Fruit fly (Drosophila melanogaster): ENCODE measurements around the gene CG8188.

CG8188 gene

DNA sequence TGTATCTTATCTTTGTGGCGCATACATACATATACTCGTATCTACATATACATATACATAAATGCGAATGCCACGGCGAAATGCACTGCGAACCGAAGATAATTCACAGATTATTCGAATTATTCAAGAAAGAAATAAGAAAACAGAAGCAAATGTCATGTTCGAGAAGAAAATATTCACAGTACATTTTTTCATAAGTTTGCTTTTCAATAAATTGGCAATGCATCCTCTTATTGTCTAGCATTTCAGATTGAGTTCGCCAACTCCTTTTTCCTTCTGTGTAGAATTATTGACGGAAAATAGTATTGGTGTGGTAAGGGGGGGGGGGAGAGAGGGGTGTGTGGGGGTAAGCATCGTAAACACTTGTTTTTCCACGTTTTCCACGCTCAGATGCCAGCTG, 15.6 kb upstream of the CG8188 start (continued):
- TF ChIP-seq tgo (GFP tag; IDR thresholded peaks at IDR 0.05) = no peak

DNA sequence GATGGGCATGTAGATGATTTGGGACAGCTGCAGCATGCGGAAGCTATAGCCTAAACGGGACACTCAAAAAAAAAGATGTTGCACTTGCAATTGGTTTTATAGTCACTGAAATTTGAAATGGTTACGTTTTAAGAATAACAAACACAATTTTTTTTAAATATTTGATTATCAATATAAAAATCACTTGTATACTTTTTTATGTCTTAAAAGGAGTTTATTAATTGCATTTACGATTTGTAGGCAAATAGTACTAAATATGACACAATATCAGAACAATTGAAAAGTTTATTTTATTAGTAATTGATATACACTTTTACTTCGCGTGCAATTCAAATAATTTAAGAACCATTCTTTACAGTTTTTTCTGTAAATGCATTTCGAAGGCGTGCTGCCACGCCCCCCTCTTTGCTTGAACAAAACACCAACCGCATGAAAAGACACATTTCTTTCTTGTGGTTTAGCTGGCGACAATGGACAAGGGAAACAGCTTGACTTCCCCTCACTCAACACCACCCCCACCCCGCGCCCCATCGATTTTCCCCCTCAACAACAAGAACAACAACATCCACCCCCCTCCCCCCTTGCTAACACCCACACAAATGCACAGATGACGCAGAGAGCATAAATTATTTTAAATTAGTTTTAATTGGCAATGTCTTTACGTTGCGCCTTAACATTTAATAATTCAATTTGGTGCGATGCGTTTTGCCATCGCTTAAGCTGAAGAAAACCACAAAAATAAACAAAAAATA, 14.2 kb upstream of the CG8188 start:
- no peak for TF ChIP-seq Hr78 (GFP tag; optimal IDR thresholded peaks at IDR 0.05)
- no peak for TF ChIP-seq CG6813 (GFP tag; optimal IDR thresholded peaks at IDR 0.05)
- TF ChIP-seq Opbp (GFP tag; IDR thresholded peaks at IDR 0.05; ENCODE audit: partially characterized antibody) = no peak
- TF ChIP-seq slou (GFP tag; optimal IDR thresholded peaks at IDR 0.05) = no peak
- TF ChIP-seq MTF-1 (GFP tag; optimal IDR thresholded peaks at IDR 0.05; ENCODE audit: borderline replicate concordance) = no peak
- TF ChIP-seq gro (GFP tag; optimal IDR thresholded peaks at IDR 0.05) = no peak
- TF ChIP-seq CG7556 (GFP tag; optimal IDR thresholded peaks at IDR 0.05) = peak; percentile 1
- peak; percentile 43 for TF ChIP-seq fd96Cb (tag; optimal IDR thresholded peaks at IDR 0.05)
- TF ChIP-seq CG1024 (GFP tag; IDR thresholded peaks at IDR 0.05) = no peak
- TF ChIP-seq Aef1 (GFP tag; IDR thresholded peaks at IDR 0.05) = no peak
- no peak for TF ChIP-seq CG5953 (GFP tag; IDR thresholded peaks at IDR 0.05)
- TF ChIP-seq Mrtf (GFP tag; IDR thresholded peaks at IDR 0.05) = no peak
- no peak for TF ChIP-seq rib (GFP tag; IDR thresholded peaks at IDR 0.05)
- no peak for TF ChIP-seq br (optimal IDR thresholded peaks at IDR 0.05)
- TF ChIP-seq Gug (GFP tag; IDR thresholded peaks at IDR 0.05) = no peak
- TF ChIP-seq CG4854 (GFP tag; optimal IDR thresholded peaks at IDR 0.05) = no peak
- no peak for TF ChIP-seq salm (tag; optimal IDR thresholded peaks at IDR 0.05)
- no peak for TF ChIP-seq CG4424 (GFP tag; optimal IDR thresholded peaks at IDR 0.05)
- no peak for TF ChIP-seq CG10147 (GFP tag; optimal IDR thresholded peaks at IDR 0.05)
- no peak for TF ChIP-seq CG9817 (tag; optimal IDR thresholded peaks at IDR 0.05)
- TF ChIP-seq ac (GFP tag; optimal IDR thresholded peaks at IDR 0.05) = no peak
- no peak for TF ChIP-seq lbe (GFP tag; optimal IDR thresholded peaks at IDR 0.05)
- TF ChIP-seq dati (GFP tag; IDR thresholded peaks at IDR 0.05) = no peak
- TF ChIP-seq mirr (GFP tag; optimal IDR thresholded peaks at IDR 0.05) = no peak
- no peak for TF ChIP-seq run (tag; optimal IDR thresholded peaks at IDR 0.05)
- TF ChIP-seq chinmo (GFP tag; IDR thresholded peaks at IDR 0.05; ENCODE audit: partially characterized antibody) = no peak
- no peak for TF ChIP-seq Hr3 (GFP tag; optimal IDR thresholded peaks at IDR 0.05)
- TF ChIP-seq Hr39 (optimal IDR thresholded peaks at IDR 0.05) = no peak
- no peak for TF ChIP-seq CG7928 (GFP tag; optimal IDR thresholded peaks at IDR 0.05)
- TF ChIP-seq CG3726 (GFP tag; IDR thresholded peaks at IDR 0.05) = no peak
- TF ChIP-seq CoRest (tag; optimal IDR thresholded peaks at IDR 0.05) = no peak
- no peak for TF ChIP-seq gsb (GFP tag; IDR thresholded peaks at IDR 0.05)
- no peak for TF ChIP-seq CG15269 (tag; optimal IDR thresholded peaks at IDR 0.05)
- TF ChIP-seq cas (GFP tag; IDR thresholded peaks at IDR 0.05) = no peak
- no peak for TF ChIP-seq Kr (GFP tag; optimal IDR thresholded peaks at IDR 0.05)
- no peak for TF ChIP-seq Atf-2 (GFP tag; optimal IDR thresholded peaks at IDR 0.05)
- no peak for TF ChIP-seq CG31224 (GFP tag; IDR thresholded peaks at IDR 0.05)
- no peak for TF ChIP-seq ase (GFP tag; IDR thresholded peaks at IDR 0.05)
- no peak for TF ChIP-seq sens-2 (GFP tag; IDR thresholded peaks at IDR 0.05)
- no peak for TF ChIP-seq Scr (GFP tag; IDR thresholded peaks at IDR 0.05; ENCODE audit: partially characterized antibody)
- TF ChIP-seq CG1602 (GFP tag; optimal IDR thresholded peaks at IDR 0.05) = no peak
- TF ChIP-seq CG18764 (GFP tag; optimal IDR thresholded peaks at IDR 0.05) = no peak
- TF ChIP-seq nau (GFP tag; optimal IDR thresholded peaks at IDR 0.05) = peak; percentile 53
- no peak for TF ChIP-seq CG8290 (GFP tag; optimal IDR thresholded peaks at IDR 0.05)
- TF ChIP-seq CG8290 (tag; optimal IDR thresholded peaks at IDR 0.05) = no peak
- no peak for TF ChIP-seq CG2120 (GFP tag; optimal IDR thresholded peaks at IDR 0.05)
- TF ChIP-seq CG4617 (GFP tag; optimal IDR thresholded peaks at IDR 0.05; ENCODE audit: borderline replicate concordance) = no peak
- TF ChIP-seq gem (tag; optimal IDR thresholded peaks at IDR 0.05) = peak; percentile 37
- TF ChIP-seq CG4328 (GFP tag; optimal IDR thresholded peaks at IDR 0.05) = no peak
